Worm (Caenorhabditis elegans): ENCODE results near the gene F13A7.14.
A peak's percentile ranks its signal among the peaks of the same experiment; 100 is the strongest.

The F13A7.14 gene

DNA sequence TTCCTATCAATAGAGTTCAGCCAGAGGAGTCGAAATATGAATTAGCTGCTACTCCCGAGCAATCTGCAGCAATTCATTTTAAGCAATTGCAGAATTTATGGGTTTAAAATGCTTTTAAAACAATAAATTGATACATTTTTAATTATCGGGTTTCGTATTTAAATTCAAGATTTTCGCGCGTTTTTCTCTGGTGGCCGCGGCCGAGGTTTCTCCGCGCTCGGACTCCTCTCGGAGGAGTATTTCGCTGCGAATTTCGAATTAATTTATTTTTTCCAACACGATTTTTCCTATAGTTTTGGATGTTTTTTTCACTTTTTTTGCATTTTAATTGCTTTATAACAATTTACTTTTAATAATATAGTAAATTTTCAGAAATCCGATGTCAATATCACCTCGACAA is at the start of gene F13A7.14 (continued):
- TF ChIP-seq hlh-15 (tag; optimal IDR thresholded peaks at IDR 0.05) = no peak
- no peak for TF ChIP-seq fkh-6 (tag; optimal IDR thresholded peaks at IDR 0.05)
- peak; percentile 96 for TF ChIP-seq C08G9.2 (tag; optimal IDR thresholded peaks at IDR 0.05)
- no peak for TF ChIP-seq madf-2 (tag; optimal IDR thresholded peaks at IDR 0.05)
- peak; percentile 68 for TF ChIP-seq tbx-2 (tag; optimal IDR thresholded peaks at IDR 0.05)
- no peak for TF ChIP-seq sox-4 (tag; optimal IDR thresholded peaks at IDR 0.05)
- peak; percentile 93 for TF ChIP-seq ceh-31 (tag; optimal IDR thresholded peaks at IDR 0.05)
- no peak for TF ChIP-seq hlh-13 (GFP tag; optimal IDR thresholded peaks at IDR 0.05)
- no peak for TF ChIP-seq pros-1 (tag; optimal IDR thresholded peaks at IDR 0.05)
- TF ChIP-seq ceh-14 (tag; optimal IDR thresholded peaks at IDR 0.05) = peak; percentile 80
- TF ChIP-seq ceh-6 (GFP tag; optimal IDR thresholded peaks at IDR 0.05) = no peak
- TF ChIP-seq unc-3 (GFP tag; conservative IDR thresholded peaks at IDR 0.05) = no peak
- TF ChIP-seq unc-3 (tag; optimal IDR thresholded peaks at IDR 0.05) = no peak
- TF ChIP-seq syd-9 (tag; optimal IDR thresholded peaks at IDR 0.05) = no peak
- TF ChIP-seq tbx-7 (tag; optimal IDR thresholded peaks at IDR 0.05) = peak; percentile 88

- no peak for TF ChIP-seq tbx-7 (tag; optimal IDR thresholded peaks at IDR 0.05)
- peak; percentile 32 for TF ChIP-seq nfya-1 (tag; optimal IDR thresholded peaks at IDR 0.05)
- peak; percentile 49 for TF ChIP-seq ceh-18 (tag; optimal IDR thresholded peaks at IDR 0.05)
Measured at ce11 chrV:16352282-16352681, 49.4 kb upstream of the F13A7.14 start.

DNA sequence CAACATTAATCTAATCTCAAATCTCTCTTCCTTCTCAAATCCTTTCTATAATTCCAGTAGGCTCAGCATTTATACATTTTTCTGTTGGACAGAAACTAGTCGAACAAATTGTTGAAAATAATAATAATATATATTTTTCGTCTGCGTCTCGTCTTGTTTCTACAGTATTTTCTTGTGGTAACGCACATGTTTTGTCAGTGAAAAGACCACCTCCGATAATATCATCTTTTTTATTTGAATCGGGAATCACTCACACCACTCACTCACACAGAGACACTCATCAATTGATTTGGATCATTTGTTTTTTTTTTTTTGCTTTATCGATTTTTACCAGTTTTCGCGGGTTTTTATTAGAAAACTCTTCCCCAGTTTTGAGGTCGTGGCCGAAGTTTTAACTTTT is 47.0 kb upstream of the F13A7.14 start:
- TF ChIP-seq mec-3 (tag; optimal IDR thresholded peaks at IDR 0.05; ENCODE audit: borderline replicate concordance) (no peak), pros-1 (tag; optimal IDR thresholded peaks at IDR 0.05) (no peak), syd-9 (tag; optimal IDR thresholded peaks at IDR 0.05) (no peak), ceh-48 (tag; optimal IDR thresholded peaks at IDR 0.05) (no peak), hlh-8 (tag; optimal IDR thresholded peaks at IDR 0.05) (no peak)

ce11 chrV:16355941-16356340 is 45.8 kb upstream of the F13A7.14 start:
- TF ChIP-seq fkh-6 (tag; optimal IDR thresholded peaks at IDR 0.05) (no peak), pha-4 (tag; optimal IDR thresholded peaks at IDR 0.05) (no peak), pros-1 (tag; optimal IDR thresholded peaks at IDR 0.05) (peak; percentile 96), dve-1 (tag; optimal IDR thresholded peaks at IDR 0.05) (peak; percentile 37), syd-9 (tag; optimal IDR thresholded peaks at IDR 0.05) (no peak), ceh-9 (tag; optimal IDR thresholded peaks at IDR 0.05) (no peak), C08G9.2 (tag; optimal IDR thresholded peaks at IDR 0.05) (peak; percentile 60), zip-5 (tag; optimal IDR thresholded peaks at IDR 0.05) (no peak), hlh-15 (tag; optimal IDR thresholded peaks at IDR 0.05) (no peak), hlh-6 (tag; optimal IDR thresholded peaks at IDR 0.05) (no peak), F13H6.1 (tag; optimal IDR thresholded peaks at IDR 0.05) (peak; percentile 63), nfya-1 (tag; optimal IDR thresholded peaks at IDR 0.05) (peak; percentile 92), elt-4 (tag; optimal IDR thresholded peaks at IDR 0.05) (no peak), tbx-2 (tag; optimal IDR thresholded peaks at IDR 0.05) (peak; percentile 83), npax-4 (tag; optimal IDR thresholded peaks at IDR 0.05) (no peak), pag-3 (tag; optimal IDR thresholded peaks at IDR 0.05; ENCODE audit: borderline replicate concordance) (no peak), ceh-14 (tag; optimal IDR thresholded peaks at IDR 0.05) (peak; percentile 58), C38D4.7 (GFP tag; optimal IDR thresholded peaks at IDR 0.05) (no peak), lin-11 (tag; optimal IDR thresholded peaks at IDR 0.05) (no peak), ceh-6 (GFP tag; optimal IDR thresholded peaks at IDR 0.05) (no peak), gmeb-2 (tag; optimal IDR thresholded peaks at IDR 0.05) (no peak), mec-3 (tag; optimal IDR thresholded peaks at IDR 0.05; ENCODE audit: borderline replicate concordance) (no peak), pha-2 (tag; optimal IDR thresholded peaks at IDR 0.05) (peak; percentile 50), ceh-24 (tag; optimal IDR thresholded peaks at IDR 0.05) (no peak), hlh-13 (GFP tag; optimal IDR thresholded peaks at IDR 0.05) (no peak), ceh-31 (tag; optimal IDR thresholded peaks at IDR 0.05) (peak; percentile 91), ceh-22 (tag; optimal IDR thresholded peaks at IDR 0.05) (peak; percentile 59), elt-2 (tag; optimal IDR thresholded peaks at IDR 0.05) (peak; percentile 56), pax-1 (tag; optimal IDR thresholded peaks at IDR 0.05) (peak; percentile 1), ceh-30 (tag; optimal IDR thresholded peaks at IDR 0.05) (peak; percentile 47), hlh-30 (tag; optimal IDR thresholded peaks at IDR 0.05; ENCODE audit: insufficient read depth) (peak; percentile 76), pat-9 (tag; optimal IDR thresholded peaks at IDR 0.05) (no peak), sox-4 (tag; optimal IDR thresholded peaks at IDR 0.05) (no peak), unc-86 (tag; optimal IDR thresholded peaks at IDR 0.05) (no peak), ets-4 (tag; optimal IDR thresholded peaks at IDR 0.05) (peak; percentile 26), ceh-18 (tag; optimal IDR thresholded peaks at IDR 0.05) (peak; percentile 87), ztf-16 (tag; optimal IDR thresholded peaks at IDR 0.05) (peak; percentile 53), unc-42 (tag; optimal IDR thresholded peaks at IDR 0.05) (peak; percentile 75), fax-1 (tag; optimal IDR thresholded peaks at IDR 0.05) (no peak)
